Worm (Caenorhabditis elegans) whole organism, young adult: ENCODE data around the gene Y116A8C.49.

Experiments
- B0336.3 ChIP-seq: fragments of 200-800 bp; sonication (Bioruptor generic); IDR thresholded peaks from 2 replicates; pipeline ENCODE4 v1.3.6; 2022; ENCODE audit warnings: missing genetic modification characterization, missing compliant biosample characterization
- F10E7.11 ChIP-seq: sonication (generic microtip); optimal IDR thresholded peaks from 2 replicates; lab custom pipeline; 2017; ENCODE audit warnings: mild to moderate bottlenecking, missing genetic modification characterization, moderate library complexity, missing compliant biosample characterization
- F33H1.4 ChIP-seq: fragments of 200-800 bp; sonication (Bioruptor generic); IDR thresholded peaks from 2 replicates; pipeline ENCODE4 v1.3.6; 2022; ENCODE audit warnings: missing genetic modification reagents, missing genetic modification characterization, missing compliant biosample characterization
- F39B2.1 ChIP-seq: fragments of 200-800 bp; sonication (Bioruptor generic); IDR thresholded peaks from 2 replicates; pipeline ENCODE4 v1.3.6; 2022; ENCODE audit warnings: missing genetic modification reagents, missing genetic modification characterization, missing compliant biosample characterization
- K11D2.4 ChIP-seq: fragments of 200-800 bp; sonication (Bioruptor generic); IDR thresholded peaks from 2 replicates; pipeline ENCODE4 v1.3.6; 2022; ENCODE audit warnings: missing genetic modification reagents, missing genetic modification characterization, missing compliant biosample characterization
- T07F8.4 ChIP-seq: sonication (generic microtip); optimal IDR thresholded peaks from 2 replicates; lab custom pipeline; 2016; ENCODE audit warnings: mild to moderate bottlenecking, missing genetic modification characterization, moderate library complexity, missing compliant biosample characterization
- Y53F4B.3 ChIP-seq: fragments of 200-800 bp; sonication (Bioruptor generic); IDR thresholded peaks from 2 replicates; pipeline ENCODE4 v1.3.6; 2022; ENCODE audit warnings: missing genetic modification reagents, missing genetic modification characterization, missing compliant biosample characterization
- Y79H2A.3 ChIP-seq: fragments of 200-800 bp; sonication (Bioruptor generic); conservative IDR thresholded peaks from 2 replicates; pipeline ENCODE4 v1.3.6; 2022; ENCODE audit warnings: missing genetic modification reagents, missing genetic modification characterization, missing compliant biosample characterization
- ama-1 ChIP-seq, 3 experiments: fragments of 150-350 bp in 1 of 3; sonication (generic microtip) in 2 of 3; optimal IDR thresholded peaks; 2 replicates each; lab custom pipeline; 2014 to 2018; ENCODE audit warnings: missing biosample characterization in 2 of 3, missing genetic modification characterization in 2 of 3, missing genetic modification reagents in 2 of 3
- aptf-2 ChIP-seq: fragments of 200-800 bp; sonication (Bioruptor generic); conservative IDR thresholded peaks from 2 replicates; pipeline ENCODE4 v1.3.6; 2022; ENCODE audit warnings: missing genetic modification reagents, missing genetic modification characterization, missing compliant biosample characterization
- attf-5 ChIP-seq: fragments of 200-800 bp; sonication (Bioruptor generic); optimal IDR thresholded peaks from 2 replicates; lab custom pipeline; 2018; ENCODE audit warnings: mild to moderate bottlenecking, missing genetic modification characterization, missing compliant biosample characterization
- bed-2 ChIP-seq: fragments of 200-800 bp; sonication (Bioruptor generic); IDR thresholded peaks from 2 replicates; pipeline ENCODE4 v1.3.6; 2022; ENCODE audit warnings: missing genetic modification reagents, missing genetic modification characterization, missing compliant biosample characterization
- ccch-3 ChIP-seq: fragments of 200-800 bp; sonication (Bioruptor generic); optimal IDR thresholded peaks from 2 replicates; lab custom pipeline; 2018; ENCODE audit warnings: mild to moderate bottlenecking, missing genetic modification characterization, missing compliant biosample characterization
- dox-1 ChIP-seq: fragments of 200-800 bp; sonication (Bioruptor generic); IDR thresholded peaks from 2 replicates; pipeline ENCODE4 v1.3.6; 2022; ENCODE audit warnings: missing genetic modification reagents, missing genetic modification characterization, missing compliant biosample characterization
- dpff-1 ChIP-seq: sonication (generic microtip); optimal IDR thresholded peaks from 2 replicates; lab custom pipeline; 2017; ENCODE audit warnings: mild to moderate bottlenecking, missing genetic modification characterization, missing compliant biosample characterization
- egrh-3 ChIP-seq: fragments of 200-800 bp; sonication (Bioruptor generic); IDR thresholded peaks from 2 replicates; pipeline ENCODE4 v1.3.6; 2022; ENCODE audit warnings: missing genetic modification reagents, missing genetic modification characterization, missing compliant biosample characterization
- hmg-1.2 ChIP-seq: fragments of 200-800 bp; sonication (Bioruptor generic); IDR thresholded peaks from 2 replicates; pipeline ENCODE4 v1.3.6; 2022; ENCODE audit warnings: missing genetic modification reagents, missing genetic modification characterization, missing compliant biosample characterization
- hsf-1 ChIP-seq: fragments of 200-800 bp; sonication (Bioruptor generic); IDR thresholded peaks from 2 replicates; pipeline ENCODE4 v1.3.6; 2022; ENCODE audit warnings: missing genetic modification reagents, missing genetic modification characterization, missing compliant biosample characterization
- let-607 ChIP-seq, 2 experiments: fragments of 200-800 bp in 1 of 2; sonication (Bioruptor generic) in 1 of 2; sonication (generic microtip) in 1 of 2; optimal IDR thresholded peaks; 2 replicates each; lab custom pipeline; 2016 to 2018; ENCODE audit warnings: mild to moderate bottlenecking in 2 of 2, missing compliant biosample characterization in 2 of 2, missing genetic modification characterization in 2 of 2, moderate library complexity in 2 of 2, missing genotype in 1 of 2
- lin-40 ChIP-seq: sonication (generic microtip); optimal IDR thresholded peaks from 2 replicates; lab custom pipeline; 2016; ENCODE audit warnings: missing genetic modification characterization, mild to moderate bottlenecking, missing compliant biosample characterization, missing genotype, missing genetic modification reagents
- madf-6 ChIP-seq: fragments of 200-800 bp; sonication (Bioruptor generic); IDR thresholded peaks from 2 replicates; pipeline ENCODE4 v1.3.6; 2022; ENCODE audit warnings: missing genetic modification reagents, missing genetic modification characterization, missing compliant biosample characterization
- nfya-1 ChIP-seq: sonication (generic microtip); optimal IDR thresholded peaks from 2 replicates; lab custom pipeline; 2017; ENCODE audit warnings: antibody characterized with exemption, missing compliant biosample characterization, missing genetic modification characterization, borderline replicate concordance; ENCODE audit not compliant: insufficient read depth
- nfya-2 ChIP-seq: fragments of 200-800 bp; sonication (Bioruptor generic); IDR thresholded peaks from 2 replicates; pipeline ENCODE4 v1.3.6; 2022; ENCODE audit warnings: missing genetic modification reagents, missing genetic modification characterization, missing compliant biosample characterization
- nhr-120 ChIP-seq: fragments of 200-800 bp; sonication (Bioruptor generic); IDR thresholded peaks from 2 replicates; pipeline ENCODE4 v1.3.6; 2022; ENCODE audit warnings: missing genetic modification characterization, missing compliant biosample characterization
- nhr-27 ChIP-seq: fragments of 200-800 bp; sonication (Bioruptor generic); optimal IDR thresholded peaks from 2 replicates; lab custom pipeline; 2018; ENCODE audit warnings: mild to moderate bottlenecking, missing genetic modification characterization, moderate library complexity, missing compliant biosample characterization
- nhr-80 ChIP-seq: sonication (generic microtip); optimal IDR thresholded peaks from 2 replicates; lab custom pipeline; 2016; ENCODE audit warnings: missing genetic modification characterization, missing compliant biosample characterization
- pha-4 ChIP-seq: fragments of 150-350 bp; sonication (generic microtip); optimal IDR thresholded peaks from 2 replicates; lab custom pipeline; 2014; ENCODE audit warnings: missing biosample characterization, missing genetic modification reagents, missing genetic modification characterization
- rpc-1 ChIP-seq, 2 experiments: fragments of 150-350 bp in 1 of 2; sonication (generic microtip) in 1 of 2; optimal IDR thresholded peaks; 2 replicates each; lab custom pipeline; 2014 to 2018; ENCODE audit warnings: missing biosample characterization in 1 of 2, missing genetic modification characterization in 1 of 2, missing genetic modification reagents in 1 of 2, missing genotype in 1 of 2
- sea-2 ChIP-seq: fragments of 200-800 bp; sonication (Bioruptor generic); IDR thresholded peaks from 2 replicates; pipeline ENCODE4 v1.3.6; 2022; ENCODE audit warnings: missing genetic modification characterization, missing compliant biosample characterization
- snpc-1.1 ChIP-seq: sonication (generic microtip); optimal IDR thresholded peaks from 2 replicates; lab custom pipeline; 2017; ENCODE audit warnings: missing genetic modification characterization, mild to moderate bottlenecking, missing compliant biosample characterization, antibody characterized with exemption, moderate library complexity, missing genotype, missing genetic modification reagents; ENCODE audit not compliant: insufficient read depth
- snpc-4 ChIP-seq, 5 experiments: fragments of 150-350 bp in 1 of 5; sonication (generic microtip) in 4 of 5; optimal IDR thresholded peaks; 2 replicates each; lab custom pipeline; 2014 to 2018; ENCODE audit warnings: missing genetic modification characterization in 5 of 5, missing biosample characterization in 3 of 5, antibody characterized with exemption in 2 of 5, mild to moderate bottlenecking in 2 of 5, missing compliant biosample characterization in 2 of 5, missing genotype in 2 of 5, moderate library complexity in 2 of 5, missing genetic modification reagents in 1 of 5
- somi-1 ChIP-seq: fragments of 200-800 bp; sonication (Bioruptor generic); optimal IDR thresholded peaks from 2 replicates; lab custom pipeline; 2018; ENCODE audit warnings: mild to moderate bottlenecking, missing genetic modification characterization, missing compliant biosample characterization
- tbp1 ChIP-seq: fragments of 200-800 bp; sonication (Bioruptor generic); optimal IDR thresholded peaks from 2 replicates; lab custom pipeline; 2018; ENCODE audit warnings: mild to moderate bottlenecking, missing genetic modification characterization, missing compliant biosample characterization
- tbx-9 ChIP-seq: sonication (generic microtip); optimal IDR thresholded peaks from 2 replicates; lab custom pipeline; 2016; ENCODE audit warnings: borderline replicate concordance, missing genetic modification characterization, inconsistent platforms, missing compliant biosample characterization
- tlf-1 ChIP-seq: fragments of 200-800 bp; sonication (Bioruptor generic); optimal IDR thresholded peaks from 2 replicates; lab custom pipeline; 2018; ENCODE audit warnings: mild to moderate bottlenecking, missing genetic modification characterization, missing compliant biosample characterization
- zfh-2 ChIP-seq: fragments of 200-800 bp; sonication (Bioruptor generic); conservative IDR thresholded peaks from 2 replicates; pipeline ENCODE4 v1.3.6; 2022; ENCODE audit warnings: missing genetic modification reagents, missing genetic modification characterization, missing compliant biosample characterization
- ztf-18 ChIP-seq: sonication (generic microtip); optimal IDR thresholded peaks from 2 replicates; lab custom pipeline; 2016; ENCODE audit warnings: missing genotype, mild to moderate bottlenecking, missing genetic modification characterization, missing compliant biosample characterization
- ztf-22 ChIP-seq: fragments of 200-800 bp; sonication (Bioruptor generic); optimal IDR thresholded peaks from 2 replicates; lab custom pipeline; 2018; ENCODE audit warnings: mild to moderate bottlenecking, missing genetic modification characterization, moderate library complexity, missing compliant biosample characterization

Y116A8C.49 gene

DNA sequence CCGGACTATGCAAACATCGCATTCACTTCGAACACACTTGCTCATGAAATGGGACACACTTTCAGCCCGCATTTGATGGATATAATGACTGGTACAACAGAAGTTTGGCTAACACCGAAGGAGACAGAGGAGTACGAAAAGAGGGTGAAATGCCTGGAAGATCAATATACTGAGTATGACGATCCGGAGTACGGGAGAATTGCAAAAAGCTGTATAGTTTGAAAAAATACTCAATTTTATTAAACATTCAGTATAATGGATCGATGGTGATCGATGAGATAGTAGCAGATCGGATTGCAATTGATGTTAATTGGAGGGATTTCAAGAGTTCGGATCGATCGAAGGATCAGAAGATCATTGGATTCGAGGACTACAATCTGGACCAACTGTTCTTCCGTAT, 4.4 kb downstream of the Y116A8C.49 start:
- no peak for TF ChIP-seq lin-40 (tag; lab: Kevin White, UChicago)
- no peak for TF ChIP-seq pha-4 (tag; lab: Kevin White, UChicago)
- TF ChIP-seq tbx-9: no peak
- no peak for TF ChIP-seq ccch-3 (GFP tag; lab: Kevin White, UChicago)
- no peak for TF ChIP-seq Y79H2A.3
- TF ChIP-seq F33H1.4 (GFP tag; lab: Robert Waterston, UW): no peak
- TF ChIP-seq rpc-1 (optimal IDR thresholded peaks at IDR 0.05; lab: Kevin White, UChicago): no peak
- TF ChIP-seq rpc-1 (tag; optimal IDR thresholded peaks at IDR 0.05; lab: Kevin White, UChicago): no peak
- TF ChIP-seq nhr-80: no peak
- TF ChIP-seq Y53F4B.3 (GFP tag; lab: Robert Waterston, UW): no peak
- no peak for TF ChIP-seq tbp1
- TF ChIP-seq, all 124 proteins: peak for 0

DNA sequence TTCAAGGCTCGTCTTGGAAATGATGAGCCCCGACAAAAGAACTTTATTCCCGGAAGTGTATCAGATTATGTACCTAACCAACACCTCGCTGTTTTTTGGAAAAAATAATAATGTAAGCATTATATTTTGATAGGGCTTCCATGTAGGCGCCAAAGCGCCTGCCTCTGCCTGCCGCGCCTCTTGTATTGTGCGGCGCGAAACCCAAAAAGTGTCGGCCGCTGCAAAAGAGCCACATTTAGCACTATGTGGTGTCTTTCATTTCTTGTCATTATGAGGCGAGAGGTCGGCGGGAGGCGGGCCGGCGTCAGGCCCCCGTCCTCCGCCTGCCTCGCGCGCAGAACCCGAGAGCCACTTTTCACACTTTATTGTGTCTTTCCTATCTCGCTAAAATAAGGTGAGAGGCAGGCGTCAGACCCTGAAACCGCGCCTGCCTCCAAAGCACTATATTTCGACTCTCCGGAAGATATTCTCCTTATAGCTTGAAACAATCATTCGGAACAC, 5.6 kb downstream of the Y116A8C.49 start:
- TF ChIP-seq snpc-4 (GFP tag; optimal IDR thresholded peaks at IDR 0.05; lab: Kevin White, UChicago): no peak
- TF ChIP-seq snpc-4 (tag; optimal IDR thresholded peaks at IDR 0.05; lab: Kevin White, UChicago): peak in 1 of 4 experiments; percentile 81
- peak; percentile 89 for TF ChIP-seq zfh-2 (GFP tag; lab: Robert Waterston, UW)
- peak; percentile 48; the same call in 1 of the 2 replicates for TF ChIP-seq egrh-3
- TF ChIP-seq F39B2.1 (GFP tag; lab: Robert Waterston, UW): no peak
- TF ChIP-seq bed-2 (GFP tag; lab: Robert Waterston, UW): 0 out of 2 replicates have a peak, but pooled peaks have one; percentile 40
- no peak for TF ChIP-seq dpff-1 (tag; lab: Kevin White, UChicago)
- no peak for TF ChIP-seq nhr-27
- TF ChIP-seq hsf-1 (GFP tag; lab: Robert Waterston, UW): 0 out of 2 replicates have a peak, but pooled peaks have one; percentile 24
- TF ChIP-seq snpc-1.1 (tag; lab: Kevin White, UChicago): peak; percentile 47

DNA sequence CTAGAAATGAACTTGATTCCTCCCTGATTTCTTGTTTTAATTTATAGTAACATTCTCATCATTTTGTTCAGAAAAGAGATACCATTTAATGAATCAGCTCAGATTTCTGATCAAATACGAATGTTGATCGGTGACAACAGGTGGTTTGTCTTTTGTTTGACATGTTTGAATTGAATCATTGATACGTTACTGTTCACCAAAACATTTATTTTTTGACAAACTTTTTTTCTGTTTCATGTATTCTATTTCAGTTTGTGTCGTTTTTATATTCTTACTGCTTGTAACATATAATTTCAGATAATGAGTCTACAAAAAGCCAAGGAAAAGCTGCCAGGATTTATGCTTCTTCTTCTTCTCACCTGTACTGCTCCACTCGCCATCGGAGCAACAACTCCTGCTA, 6.9 kb downstream of the Y116A8C.49 start, which contains the start of gene nep-24:
Gene nep-24, plus strand, starts transcription at position 301 of the 400 bp plus-strand sequence.
- no peak for TF ChIP-seq nfya-2
- no peak for TF ChIP-seq ama-1 (optimal IDR thresholded peaks at IDR 0.05; lab: Kevin White, UChicago)
- no peak for TF ChIP-seq ama-1 (GFP tag; optimal IDR thresholded peaks at IDR 0.05; lab: Kevin White, UChicago)
- no peak for TF ChIP-seq sea-2 (GFP tag; lab: Robert Waterston, UW)
- no peak for TF ChIP-seq let-607 (tag; optimal IDR thresholded peaks at IDR 0.05; lab: Kevin White, UChicago)
- TF ChIP-seq K11D2.4 (GFP tag; lab: Robert Waterston, UW): no peak
- TF ChIP-seq ztf-18 (tag; lab: Kevin White, UChicago): no peak
- no peak for TF ChIP-seq ztf-22
- TF ChIP-seq nhr-80: no peak
- no peak for TF ChIP-seq madf-6 (GFP tag; lab: Robert Waterston, UW)
- no peak for TF ChIP-seq snpc-1.1 (tag; lab: Kevin White, UChicago)
- TF ChIP-seq nhr-27: no peak
- TF ChIP-seq egrh-3: no peak
- no peak for TF ChIP-seq nfya-1 (tag; lab: Kevin White, UChicago)

DNA sequence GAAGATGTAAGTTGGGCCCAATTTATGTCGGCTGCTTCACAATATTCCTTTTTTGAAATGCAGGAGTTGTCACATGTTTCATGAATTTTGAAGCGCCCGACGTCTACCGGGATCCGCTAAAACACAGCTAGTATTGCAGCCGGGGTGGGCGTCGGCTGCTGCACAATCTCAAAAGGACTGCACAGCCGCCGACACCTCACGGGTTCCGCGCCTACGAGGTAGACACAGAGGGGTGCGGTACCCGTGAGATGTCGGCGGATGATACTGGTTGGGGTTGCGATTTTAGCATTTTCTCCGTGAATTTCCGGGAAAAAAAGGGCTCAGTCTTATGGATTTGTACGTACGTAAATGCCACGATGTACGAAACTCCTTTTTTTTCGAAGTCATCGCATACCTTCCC, 9.0 kb downstream of the Y116A8C.49 start:
- TF ChIP-seq dox-1 (no peak), tlf-1 (no peak), ztf-18 (tag; lab: Kevin White, UChicago) (no peak), hmg-1.2 (GFP tag; lab: Robert Waterston, UW) (no peak), B0336.3 (GFP tag; lab: Robert Waterston, UW) (no peak), zfh-2 (GFP tag; lab: Robert Waterston, UW) (peak; percentile 52), snpc-4 (GFP tag; optimal IDR thresholded peaks at IDR 0.05; lab: Kevin White, UChicago) (no peak), snpc-4 (tag; optimal IDR thresholded peaks at IDR 0.05; lab: Kevin White, UChicago) (peak in 1 of 4 experiments; percentile 15), nhr-120 (GFP tag; lab: Robert Waterston, UW) (no peak), Y79H2A.3 (no peak), nfya-2 (no peak), attf-5 (GFP tag; lab: Kevin White, UChicago) (no peak), somi-1 (GFP tag; lab: Kevin White, UChicago) (no peak), aptf-2 (no peak), F10E7.11 (tag; lab: Kevin White, UChicago) (no peak), T07F8.4 (no peak)
- TF ChIP-seq, all 124 proteins: peak for 2
